Fruit fly (Drosophila melanogaster) whole organism, embryonic: ENCODE results near the gene Vps39.
A peak's percentile ranks its signal among the peaks of the same experiment; 100 is the strongest.

Source experiments
- Aef1 ChIP-seq: fragments of 200-800 bp; sonication (Bioruptor generic); IDR thresholded peaks from 3 replicates; pipeline ENCODE4 v1.3.6; 2022; ENCODE audit warnings: missing biosample characterization, missing genetic modification characterization
- Antp ChIP-seq: fragments of 200-800 bp; sonication (Bioruptor generic); optimal IDR thresholded peaks from 3 replicates; lab custom pipeline; 2016; ENCODE audit warnings: missing biosample characterization, missing genetic modification characterization
- CG12391 ChIP-seq: fragments of 200-800 bp; sonication (Bioruptor generic); optimal IDR thresholded peaks from 3 replicates; lab custom pipeline; 2018; ENCODE audit warnings: missing biosample characterization, mild to moderate bottlenecking, missing genetic modification characterization, moderate library complexity
- CG12744 ChIP-seq: fragments of 200-800 bp; sonication (Bioruptor generic); optimal IDR thresholded peaks from 2 replicates; lab custom pipeline; 2016; ENCODE audit warnings: missing biosample characterization, missing genetic modification characterization
- CG15514 ChIP-seq: fragments of 200-800 bp; sonication (Bioruptor generic); optimal IDR thresholded peaks from 3 replicates; lab custom pipeline; 2017; ENCODE audit warnings: missing biosample characterization, missing genetic modification characterization, mild to moderate bottlenecking, moderate library complexity, missing genetic modification reagents
- CG1603 ChIP-seq: fragments of 200-800 bp; sonication (Bioruptor generic); optimal IDR thresholded peaks from 2 replicates; lab custom pipeline; 2019; ENCODE audit warnings: missing biosample characterization, mild to moderate bottlenecking, missing genetic modification characterization, moderate library complexity
- CG17829 ChIP-seq: fragments of 200-800 bp; optimal IDR thresholded peaks from 2 replicates; lab custom pipeline; 2019; ENCODE audit warnings: missing biosample characterization, mild to moderate bottlenecking, missing genetic modification characterization, moderate library complexity
- CG18599 ChIP-seq: fragments of 200-800 bp; sonication (Bioruptor generic); optimal IDR thresholded peaks from 3 replicates; lab custom pipeline; 2017; ENCODE audit warnings: missing biosample characterization, missing genetic modification characterization, mild to moderate bottlenecking, moderate library complexity, missing genetic modification reagents
- CG2116 ChIP-seq: fragments of 200-800 bp; sonication (Bioruptor generic); optimal IDR thresholded peaks from 3 replicates; lab custom pipeline; 2018; ENCODE audit warnings: missing biosample characterization, mild to moderate bottlenecking, missing genetic modification characterization
- CG32772 ChIP-seq: fragments of 200-800 bp; sonication (Bioruptor generic); IDR thresholded peaks from 2 replicates; pipeline ENCODE4 v1.3.6; 2022; ENCODE audit warnings: missing biosample characterization, missing genetic modification characterization
- CG4404 ChIP-seq: fragments of 200-800 bp; sonication (Bioruptor generic); IDR thresholded peaks from 2 replicates; pipeline ENCODE4 v1.3.6; 2022; ENCODE audit warnings: missing biosample characterization, missing genetic modification characterization
- CG4617 ChIP-seq: fragments of 200-800 bp; sonication (Bioruptor generic); optimal IDR thresholded peaks from 3 replicates; lab custom pipeline; 2016; ENCODE audit warnings: missing biosample characterization, missing genetic modification characterization, borderline replicate concordance
- CG4730 ChIP-seq: fragments of 200-800 bp; sonication (Bioruptor generic); IDR thresholded peaks from 2 replicates; pipeline ENCODE4 v1.3.6; 2022; ENCODE audit warnings: missing biosample characterization, missing genetic modification characterization
- CG7271 ChIP-seq: fragments of 200-800 bp; sonication (Bioruptor generic); optimal IDR thresholded peaks from 2 replicates; lab custom pipeline; 2018; ENCODE audit warnings: missing biosample characterization, mild to moderate bottlenecking, missing genetic modification characterization, moderate library complexity
- CG7372 ChIP-seq: fragments of 200-800 bp; sonication (Bioruptor generic); IDR thresholded peaks from 2 replicates; pipeline ENCODE4 v1.3.6; 2022; ENCODE audit warnings: missing biosample characterization, missing genetic modification characterization
- CG8290 ChIP-seq, 3 experiments: fragments of 200-800 bp; sonication (Bioruptor generic); optimal IDR thresholded peaks; 2 replicates each; lab custom pipeline; 2016 to 2019; ENCODE audit warnings: missing biosample characterization in 3 of 3, missing genetic modification characterization in 3 of 3, mild to moderate bottlenecking in 2 of 3, moderate library complexity in 1 of 3
- CG9437 ChIP-seq: fragments of 200-800 bp; sonication (Bioruptor generic); optimal IDR thresholded peaks from 2 replicates; lab custom pipeline; 2018; ENCODE audit warnings: missing biosample characterization, mild to moderate bottlenecking, missing genetic modification characterization
- CG9727 ChIP-seq: fragments of 200-800 bp; sonication (Bioruptor generic); optimal IDR thresholded peaks from 3 replicates; lab custom pipeline; 2017; ENCODE audit warnings: missing biosample characterization, mild to moderate bottlenecking, missing genetic modification characterization
- CG9817 ChIP-seq: fragments of 200-800 bp; sonication (Bioruptor generic); optimal IDR thresholded peaks from 2 replicates; lab custom pipeline; 2018; ENCODE audit warnings: missing biosample characterization, mild to moderate bottlenecking, missing genetic modification characterization, moderate library complexity
- Dll ChIP-seq: fragments of 200-800 bp; sonication (Bioruptor generic); IDR thresholded peaks from 4 replicates; pipeline ENCODE4 v1.3.6; 2022; ENCODE audit warnings: missing biosample characterization, missing genetic modification characterization; ENCODE audit not compliant: partially characterized antibody
- Doc3 ChIP-seq: fragments of 200-800 bp; sonication (Bioruptor generic); IDR thresholded peaks from 3 replicates; pipeline ENCODE4 v1.3.6; 2022; ENCODE audit warnings: missing biosample characterization, missing genetic modification characterization; ENCODE audit not compliant: partially characterized antibody
- Hr51 ChIP-seq, 2 experiments: fragments of 200-800 bp; sonication (Bioruptor generic); optimal IDR thresholded peaks; 2 replicates in 1 of 2; 3 replicates in 1 of 2; lab custom pipeline; 2016 to 2018; ENCODE audit warnings: missing biosample characterization in 2 of 2, missing genetic modification characterization in 2 of 2, mild to moderate bottlenecking in 1 of 2, moderate library complexity in 1 of 2
- Lim3 ChIP-seq: fragments of 200-800 bp; sonication (Bioruptor generic); IDR thresholded peaks from 2 replicates; pipeline ENCODE4 v1.3.6; 2022; ENCODE audit warnings: missing biosample characterization, missing genetic modification characterization
- MESR4 ChIP-seq: fragments of 200-800 bp; sonication (Bioruptor generic); optimal IDR thresholded peaks from 2 replicates; lab custom pipeline; 2018; ENCODE audit warnings: missing biosample characterization, mild to moderate bottlenecking, missing genetic modification characterization, moderate library complexity
- Max ChIP-seq: fragments of 200-800 bp; sonication (Bioruptor generic); optimal IDR thresholded peaks from 2 replicates; lab custom pipeline; 2016; ENCODE audit warnings: missing biosample characterization, mild to moderate bottlenecking, missing genetic modification characterization
- Nf-YC ChIP-seq: fragments of 200-800 bp; optimal IDR thresholded peaks from 3 replicates; lab custom pipeline; 2019; ENCODE audit warnings: missing biosample characterization, mild to moderate bottlenecking, missing genetic modification characterization, moderate library complexity
- Rfx ChIP-seq: fragments of 200-800 bp; sonication (Bioruptor generic); IDR thresholded peaks from 2 replicates; pipeline ENCODE4 v1.3.6; 2022; ENCODE audit warnings: missing biosample characterization, missing genetic modification characterization
- Xrp1 ChIP-seq: fragments of 200-800 bp; sonication (Bioruptor generic); IDR thresholded peaks from 2 replicates; pipeline ENCODE4 v1.3.6; 2022; ENCODE audit warnings: missing biosample characterization, missing genetic modification characterization
- ab ChIP-seq: fragments of 200-800 bp; sonication (Bioruptor generic); optimal IDR thresholded peaks from 2 replicates; lab custom pipeline; 2016; ENCODE audit warnings: missing biosample characterization, missing genetic modification characterization
- amos ChIP-seq: fragments of 200-800 bp; sonication (Bioruptor generic); IDR thresholded peaks from 2 replicates; pipeline ENCODE4 v1.3.6; 2022; ENCODE audit warnings: missing biosample characterization, missing genetic modification characterization; ENCODE audit not compliant: partially characterized antibody
- chn ChIP-seq: fragments of 200-800 bp; sonication (Bioruptor generic); optimal IDR thresholded peaks from 2 replicates; lab custom pipeline; 2016; ENCODE audit warnings: missing biosample characterization, missing genetic modification characterization
- dmrt11E ChIP-seq: fragments of 200-800 bp; sonication (Bioruptor generic); optimal IDR thresholded peaks from 3 replicates; lab custom pipeline; 2018; ENCODE audit warnings: missing biosample characterization, mild to moderate bottlenecking, missing genetic modification characterization, moderate library complexity
- dpn ChIP-seq, 2 experiments: fragments of 200-800 bp; sonication (Bioruptor generic); optimal IDR thresholded peaks; 3 replicates each; lab custom pipeline; 2016; ENCODE audit warnings: missing biosample characterization in 2 of 2, missing genetic modification characterization in 2 of 2
- eyg ChIP-seq: fragments of 200-800 bp; sonication (Bioruptor generic); optimal IDR thresholded peaks from 3 replicates; lab custom pipeline; 2016; ENCODE audit warnings: missing biosample characterization, missing genetic modification characterization
- fd3F ChIP-seq: fragments of 200-800 bp; sonication (Bioruptor generic); optimal IDR thresholded peaks from 2 replicates; lab custom pipeline; 2018; ENCODE audit warnings: missing biosample characterization, mild to moderate bottlenecking, missing genetic modification characterization, moderate library complexity
- fu2 ChIP-seq: fragments of 200-800 bp; sonication (Bioruptor generic); optimal IDR thresholded peaks from 2 replicates; lab custom pipeline; 2016; ENCODE audit warnings: missing biosample characterization, missing genetic modification characterization
- ind ChIP-seq: fragments of 200-800 bp; sonication (Bioruptor generic); optimal IDR thresholded peaks from 3 replicates; lab custom pipeline; 2016; ENCODE audit warnings: missing biosample characterization, missing genetic modification characterization
- kah ChIP-seq: fragments of 200-800 bp; sonication (Bioruptor generic); optimal IDR thresholded peaks from 2 replicates; lab custom pipeline; 2018; ENCODE audit warnings: missing biosample characterization, mild to moderate bottlenecking, missing genetic modification characterization
- knrl ChIP-seq: fragments of 200-800 bp; sonication (Bioruptor generic); IDR thresholded peaks from 3 replicates; pipeline ENCODE4 v1.3.6; 2022; ENCODE audit warnings: missing biosample characterization, missing genetic modification characterization; ENCODE audit not compliant: partially characterized antibody
- maf-S ChIP-seq: fragments of 200-800 bp; sonication (Bioruptor generic); optimal IDR thresholded peaks from 2 replicates; lab custom pipeline; 2016; ENCODE audit warnings: missing biosample characterization, missing genetic modification characterization
- pnt ChIP-seq: fragments of 200-800 bp; sonication (Bioruptor generic); optimal IDR thresholded peaks from 3 replicates; lab custom pipeline; 2016; ENCODE audit warnings: missing biosample characterization, missing genetic modification characterization
- prd ChIP-seq, 3 experiments: fragments of >200 bp in 2 of 3; fragments of 200-800 bp in 1 of 3; sonication (Bioruptor generic) in 1 of 3; optimal IDR thresholded peaks in 2 of 3; IDR thresholded peaks in 1 of 3; 2 replicates in 2 of 3; 3 replicates in 1 of 3; pipeline versions ENCODE4 v1.3.6 to Lab custom; 2017 to 2022; ENCODE audit warnings: missing biosample characterization in 1 of 3, missing genetic modification characterization in 1 of 3
- schlank ChIP-seq: fragments of 200-800 bp; sonication (Bioruptor generic); optimal IDR thresholded peaks from 2 replicates; lab custom pipeline; 2018; ENCODE audit warnings: missing biosample characterization, mild to moderate bottlenecking, missing genetic modification characterization
- sna ChIP-seq: fragments of 200-800 bp; sonication (Bioruptor generic); IDR thresholded peaks from 2 replicates; pipeline ENCODE4 v1.3.6; 2022; ENCODE audit warnings: missing biosample characterization, missing genetic modification characterization; ENCODE audit not compliant: partially characterized antibody
- so ChIP-seq: fragments of 200-800 bp; sonication (Bioruptor generic); IDR thresholded peaks from 3 replicates; pipeline ENCODE4 v1.3.6; 2022; ENCODE audit warnings: missing biosample characterization, missing genetic modification characterization
- wdn ChIP-seq: fragments of 200-800 bp; sonication (Bioruptor generic); IDR thresholded peaks from 2 replicates; pipeline ENCODE4 v1.3.6; 2022; ENCODE audit warnings: missing biosample characterization, missing genetic modification characterization
- yki ChIP-seq: fragments of >200 bp; optimal IDR thresholded peaks from 3 replicates; lab custom pipeline; 2018

The Vps39 gene

DNA sequence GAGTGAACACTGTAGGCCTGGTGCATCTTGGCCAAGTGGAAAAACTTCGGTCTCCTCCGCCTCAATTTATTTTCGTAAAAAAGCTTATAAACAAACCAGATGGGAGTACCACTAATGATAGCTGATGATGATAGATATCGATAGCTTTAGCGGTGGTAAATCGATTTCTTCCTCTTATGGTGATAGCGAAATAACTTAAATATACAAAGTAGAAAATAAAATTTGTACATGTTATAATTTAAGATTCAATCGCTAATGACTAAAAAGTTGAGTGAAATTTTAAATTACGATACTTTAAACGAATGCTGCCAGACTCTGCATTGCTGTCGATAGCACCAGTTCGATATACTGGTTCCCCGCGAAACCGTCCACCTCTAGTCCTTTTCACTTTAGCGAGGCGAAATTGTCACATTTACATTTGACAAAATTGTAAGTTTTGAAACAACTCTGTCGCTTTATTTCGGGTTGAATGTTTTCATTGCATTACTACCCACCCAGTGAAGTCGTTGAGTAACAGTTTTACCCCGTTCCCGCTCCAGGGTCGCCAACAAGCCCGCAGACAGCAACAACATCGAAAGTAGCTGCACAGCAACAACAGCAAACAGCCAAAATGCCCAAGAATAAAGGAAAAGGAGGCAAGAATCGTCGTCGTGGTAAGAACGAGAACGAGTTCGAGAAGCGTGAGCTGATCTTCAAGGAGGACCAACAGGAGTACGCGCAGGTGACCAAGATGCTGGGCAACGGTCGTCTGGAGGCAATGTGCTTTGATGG is at the start of gene Vps39, which contains the start of gene eIF1A:
TSS of gene Vps39 (minus strand) at position 119 of the 771 bp plus-strand sequence.
TSS of gene eIF1A (plus strand) at position 338 of the 771 bp plus-strand sequence.
- TF ChIP-seq Aef1 (GFP tag; lab: Robert Waterston, UW) (0 out of 3 replicates have a peak, but pooled peaks have one; percentile 21), Hr51 (GFP tag; optimal IDR thresholded peaks at IDR 0.05; lab: Kevin White, UChicago) (peak in 1 of 2 experiments; percentile 33), knrl (GFP tag; lab: Robert Waterston, UW) (peak; percentile 92), wdn (peak; percentile 19; the same call in 1 of the 2 replicates), CG7271 (no peak), prd (optimal IDR thresholded peaks at IDR 0.05; lab: Kevin White, UChicago) (no peak), prd (GFP tag; IDR thresholded peaks at IDR 0.05; lab: Robert Waterston, UW) (peak; percentile 26; the same call in 1 of the 3 replicates), eyg (GFP tag; lab: Kevin White, UChicago) (no peak), sna (peak; percentile 94), Rfx (GFP tag; lab: Robert Waterston, UW) (peak; percentile 30; the same call in 1 of the 2 replicates), ind (GFP tag; lab: Kevin White, UChicago) (peak; percentile 29), Nf-YC (tag; lab: Kevin White, UChicago) (peak; percentile 56), CG4730 (GFP tag; lab: Robert Waterston, UW) (no peak), CG4617 (peak; percentile 65), MESR4 (peak; percentile 93), chn (GFP tag; lab: Kevin White, UChicago) (peak; percentile 14), pnt (GFP tag; lab: Kevin White, UChicago) (no peak), CG18599 (GFP tag; lab: Kevin White, UChicago) (peak; percentile 70), CG32772 (GFP tag; lab: Robert Waterston, UW) (no peak), CG12391 (tag; lab: Kevin White, UChicago) (peak; percentile 58), fd3F (GFP tag; lab: Kevin White, UChicago) (peak; percentile 27), CG2116 (GFP tag; lab: Kevin White, UChicago) (peak; percentile 80), CG7372 (GFP tag; lab: Robert Waterston, UW) (peak; percentile 53; the same call in 1 of the 2 replicates), CG17829 (tag; lab: Kevin White, UChicago) (peak; percentile 57), CG9437 (no peak), so (GFP tag; lab: Robert Waterston, UW) (0 out of 3 replicates have a peak, but pooled peaks have one; percentile 14), CG15514 (GFP tag; lab: Kevin White, UChicago) (peak; percentile 99), Max (peak; percentile 71), CG1603 (tag; lab: Kevin White, UChicago) (no peak), fu2 (GFP tag; lab: Kevin White, UChicago) (no peak), ab (no peak), dmrt11E (no peak), yki (lab: Kevin White, UChicago) (no peak), Lim3 (GFP tag; lab: Robert Waterston, UW) (no peak), Antp (GFP tag; lab: Kevin White, UChicago) (peak; percentile 4), Doc3 (GFP tag; lab: Robert Waterston, UW) (peak; percentile 84), kah (no peak), amos (GFP tag; lab: Robert Waterston, UW) (peak; percentile 82), maf-S (GFP tag; lab: Kevin White, UChicago) (peak; percentile 44), CG4404 (GFP tag; lab: Robert Waterston, UW) (no peak; the same call in 1 of the 2 replicates), dpn (GFP tag; optimal IDR thresholded peaks at IDR 0.05; lab: Kevin White, UChicago) (peak; percentile 33 to 43), CG8290 (GFP tag; optimal IDR thresholded peaks at IDR 0.05; lab: Kevin White, UChicago) (peak; percentile 62), CG8290 (tag; optimal IDR thresholded peaks at IDR 0.05; lab: Kevin White, UChicago) (no peak), CG12744 (GFP tag; lab: Kevin White, UChicago) (peak; percentile 28), CG9817 (tag; lab: Kevin White, UChicago) (peak; percentile 46), Dll (GFP tag; lab: Robert Waterston, UW) (peak; percentile 94), CG9727 (GFP tag; lab: Kevin White, UChicago) (peak; percentile 54), Xrp1 (GFP tag; lab: Robert Waterston, UW) (peak; percentile 40; the same call in 1 of the 2 replicates), schlank (no peak)
